Worm (Caenorhabditis elegans): ENCODE measurements around the gene drd-50.

- TF ChIP-seq nhr-6 (tag; optimal IDR thresholded peaks at IDR 0.05) (no peak), dmd-9 (GFP tag; IDR thresholded peaks at IDR 0.05) (no peak), zag-1 (tag; optimal IDR thresholded peaks at IDR 0.05) (no peak), snpc-4 (tag; optimal IDR thresholded peaks at IDR 0.05) (no peak), T26A8.4 (GFP tag; IDR thresholded peaks at IDR 0.05) (no peak)
Observed at ce11 chrIV:4164392-4164791, 46.9 kb downstream of the drd-50 start, which contains the start of gene scrm-8.

Measured in whole organism, L4 larva.